Fruit fly (Drosophila melanogaster) whole organism, embryonic: ENCODE results near the gene CG32298.
A peak's percentile ranks its signal among the peaks of the same experiment; 100 is the strongest.

ENCODE experiments used
- BEAF-32 ChIP-seq: fragments of 200-800 bp; sonication (Bioruptor generic); optimal IDR thresholded peaks from 3 replicates; lab custom pipeline; 2017; ENCODE audit warnings: missing biosample characterization, missing genetic modification characterization, mild to moderate bottlenecking, moderate library complexity, missing genetic modification reagents
- CG10366 ChIP-seq: fragments of 200-800 bp; sonication (Bioruptor generic); IDR thresholded peaks from 2 replicates; pipeline ENCODE4 v1.3.6; 2022; ENCODE audit warnings: missing biosample characterization, missing genetic modification characterization
- CG11247 ChIP-seq: fragments of 200-800 bp; sonication (Bioruptor generic); IDR thresholded peaks from 2 replicates; pipeline ENCODE4 v1.3.6; 2022; ENCODE audit warnings: missing biosample characterization, missing genetic modification characterization
- CG11723 ChIP-seq: fragments of 200-800 bp; sonication (Bioruptor generic); optimal IDR thresholded peaks from 2 replicates; lab custom pipeline; 2017; ENCODE audit warnings: missing biosample characterization, mild to moderate bottlenecking, missing genetic modification characterization
- CG13624 ChIP-seq: fragments of 200-800 bp; sonication (Bioruptor generic); optimal IDR thresholded peaks from 2 replicates; lab custom pipeline; 2016; ENCODE audit warnings: missing biosample characterization, missing genetic modification characterization
- CG13894 ChIP-seq: fragments of 200-800 bp; sonication (Bioruptor generic); optimal IDR thresholded peaks from 3 replicates; lab custom pipeline; 2018; ENCODE audit warnings: missing biosample characterization, mild to moderate bottlenecking, missing genetic modification characterization, moderate library complexity
- CG14050 ChIP-seq: fragments of 200-800 bp; sonication (Bioruptor generic); IDR thresholded peaks from 3 replicates; pipeline ENCODE4 v1.3.6; 2022; ENCODE audit warnings: missing biosample characterization, missing genetic modification characterization
- CG15073 ChIP-seq: fragments of 200-800 bp; sonication (Bioruptor generic); optimal IDR thresholded peaks from 2 replicates; lab custom pipeline; 2016; ENCODE audit warnings: missing biosample characterization, missing genetic modification characterization
- CG15269 ChIP-seq: fragments of 200-800 bp; sonication (Bioruptor generic); optimal IDR thresholded peaks from 2 replicates; lab custom pipeline; 2018; ENCODE audit warnings: missing biosample characterization, mild to moderate bottlenecking, missing genetic modification characterization, moderate library complexity
- CG17328 ChIP-seq: fragments of 200-800 bp; sonication (Bioruptor generic); IDR thresholded peaks from 2 replicates; pipeline ENCODE4 v1.3.6; 2022; ENCODE audit warnings: missing biosample characterization, missing genetic modification characterization
- CG17385 ChIP-seq: fragments of 200-800 bp; sonication (Bioruptor generic); optimal IDR thresholded peaks from 3 replicates; lab custom pipeline; 2018; ENCODE audit warnings: missing biosample characterization, mild to moderate bottlenecking, missing genetic modification characterization
- CG18011 ChIP-seq: fragments of 200-800 bp; sonication (Bioruptor generic); optimal IDR thresholded peaks from 2 replicates; lab custom pipeline; 2017; ENCODE audit warnings: missing biosample characterization, missing genetic modification characterization, mild to moderate bottlenecking, moderate library complexity, missing genotype
- CG2678 ChIP-seq: fragments of 200-800 bp; sonication (Bioruptor generic); optimal IDR thresholded peaks from 3 replicates; lab custom pipeline; 2019; ENCODE audit warnings: missing biosample characterization, mild to moderate bottlenecking, missing genetic modification characterization, moderate library complexity
- CG30431 ChIP-seq: fragments of 200-800 bp; sonication (Bioruptor generic); optimal IDR thresholded peaks from 2 replicates; lab custom pipeline; 2017; ENCODE audit warnings: missing biosample characterization, missing genetic modification characterization
- CG32532 ChIP-seq: fragments of 200-800 bp; sonication (Bioruptor generic); IDR thresholded peaks from 2 replicates; pipeline ENCODE4 v1.3.6; 2022; ENCODE audit warnings: missing biosample characterization, missing genetic modification characterization
- CG9727 ChIP-seq: fragments of 200-800 bp; sonication (Bioruptor generic); optimal IDR thresholded peaks from 3 replicates; lab custom pipeline; 2017; ENCODE audit warnings: missing biosample characterization, mild to moderate bottlenecking, missing genetic modification characterization
- CTCF ChIP-seq: fragments of 200-800 bp; sonication (Bioruptor generic); optimal IDR thresholded peaks from 2 replicates; lab custom pipeline; 2017; ENCODE audit warnings: missing biosample characterization, mild to moderate bottlenecking, missing genetic modification characterization, moderate library complexity
- CkIIα-i1 ChIP-seq: fragments of 200-800 bp; sonication (Bioruptor generic); IDR thresholded peaks from 2 replicates; pipeline ENCODE4 v1.3.6; 2022; ENCODE audit warnings: missing biosample characterization, missing genetic modification characterization
- CoRest ChIP-seq: fragments of 200-800 bp; sonication (Bioruptor generic); optimal IDR thresholded peaks from 3 replicates; lab custom pipeline; 2018; ENCODE audit warnings: missing biosample characterization, mild to moderate bottlenecking, missing genetic modification characterization, moderate library complexity
- CrebB ChIP-seq: fragments of 200-800 bp; sonication (Bioruptor generic); optimal IDR thresholded peaks from 3 replicates; lab custom pipeline; 2018; ENCODE audit warnings: missing biosample characterization, mild to moderate bottlenecking, missing genetic modification characterization
- Dbx ChIP-seq: fragments of 200-800 bp; sonication (Bioruptor generic); IDR thresholded peaks from 3 replicates; pipeline ENCODE4 v1.3.6; 2022; ENCODE audit warnings: missing biosample characterization, missing genetic modification characterization
- Dip2 ChIP-seq: fragments of 200-800 bp; sonication (Bioruptor generic); IDR thresholded peaks from 2 replicates; pipeline ENCODE4 v1.3.6; 2022; ENCODE audit warnings: missing biosample characterization, missing genetic modification characterization
- Drgx ChIP-seq: fragments of 200-800 bp; sonication (Bioruptor generic); IDR thresholded peaks from 2 replicates; pipeline ENCODE4 v1.3.6; 2022; ENCODE audit warnings: missing biosample characterization, missing genetic modification characterization
- Gug ChIP-seq: fragments of 200-800 bp; sonication (Bioruptor generic); IDR thresholded peaks from 4 replicates; pipeline ENCODE4 v1.3.6; 2022; ENCODE audit warnings: missing biosample characterization, missing genetic modification characterization
- HmgD ChIP-seq: fragments of 200-800 bp; sonication (Bioruptor generic); optimal IDR thresholded peaks from 3 replicates; lab custom pipeline; 2016; ENCODE audit warnings: missing biosample characterization, missing genetic modification characterization
- Lpt ChIP-seq: fragments of >200 bp; optimal IDR thresholded peaks from 2 replicates; lab custom pipeline; 2018; ENCODE audit warnings: missing biosample characterization, missing genetic modification characterization
- MESR4 ChIP-seq: fragments of 200-800 bp; sonication (Bioruptor generic); optimal IDR thresholded peaks from 2 replicates; lab custom pipeline; 2018; ENCODE audit warnings: missing biosample characterization, mild to moderate bottlenecking, missing genetic modification characterization, moderate library complexity
- Nf-YA ChIP-seq: fragments of 200-800 bp; sonication (Bioruptor generic); IDR thresholded peaks from 2 replicates; pipeline ENCODE4 v1.3.6; 2022; ENCODE audit warnings: missing biosample characterization, missing genetic modification characterization
- Oaz ChIP-seq: fragments of 200-800 bp; sonication (Bioruptor generic); IDR thresholded peaks from 2 replicates; pipeline ENCODE4 v1.3.6; 2022; ENCODE audit warnings: missing biosample characterization, missing genetic modification characterization
- Sin3A ChIP-seq: fragments of >200 bp; optimal IDR thresholded peaks from 2 replicates; lab custom pipeline; 2018
- Taf1 ChIP-seq: fragments of 200-800 bp; sonication (Bioruptor generic); IDR thresholded peaks from 2 replicates; pipeline ENCODE4 v1.3.6; 2022; ENCODE audit warnings: missing biosample characterization, missing genetic modification characterization
- Trl ChIP-seq, 3 experiments: fragments of >200 bp in 2 of 3; fragments of 200-800 bp in 1 of 3; sonication (Bioruptor generic) in 1 of 3; optimal IDR thresholded peaks; 2 replicates in 1 of 3; 3 replicates in 2 of 3; lab custom pipeline; 2016 to 2017; ENCODE audit warnings: missing biosample characterization in 1 of 3, missing genetic modification characterization in 1 of 3
- ac ChIP-seq: fragments of 200-800 bp; sonication (Bioruptor generic); optimal IDR thresholded peaks from 3 replicates; lab custom pipeline; 2017; ENCODE audit warnings: missing biosample characterization, mild to moderate bottlenecking, missing genetic modification characterization
- btn ChIP-seq: fragments of 200-800 bp; sonication (Bioruptor generic); optimal IDR thresholded peaks from 2 replicates; lab custom pipeline; 2016; ENCODE audit warnings: missing biosample characterization, missing genetic modification characterization
- cg ChIP-seq: fragments of 200-800 bp; sonication (Bioruptor generic); optimal IDR thresholded peaks from 3 replicates; lab custom pipeline; 2019; ENCODE audit warnings: missing biosample characterization, mild to moderate bottlenecking, missing genetic modification characterization, moderate library complexity
- chinmo ChIP-seq: fragments of 200-800 bp; sonication (Bioruptor generic); IDR thresholded peaks from 4 replicates; pipeline ENCODE4 v1.3.6; 2022; ENCODE audit warnings: missing biosample characterization, missing genetic modification characterization; ENCODE audit not compliant: partially characterized antibody
- crol ChIP-seq: fragments of 200-800 bp; sonication (Bioruptor generic); IDR thresholded peaks from 2 replicates; pipeline ENCODE4 v1.3.6; 2022; ENCODE audit warnings: missing biosample characterization, missing genetic modification characterization
- gcm ChIP-seq: fragments of 200-800 bp; sonication (Bioruptor generic); optimal IDR thresholded peaks from 2 replicates; lab custom pipeline; 2019; ENCODE audit warnings: missing biosample characterization, mild to moderate bottlenecking, missing genetic modification characterization, moderate library complexity
- gem ChIP-seq: fragments of 200-800 bp; sonication (Bioruptor generic); optimal IDR thresholded peaks from 2 replicates; lab custom pipeline; 2019; ENCODE audit warnings: missing biosample characterization, mild to moderate bottlenecking, missing genetic modification characterization, moderate library complexity
- her ChIP-seq: fragments of 200-800 bp; sonication (Bioruptor generic); optimal IDR thresholded peaks from 2 replicates; lab custom pipeline; 2016; ENCODE audit warnings: missing biosample characterization, missing genetic modification characterization
- odd ChIP-seq: fragments of 200-800 bp; sonication (Bioruptor generic); optimal IDR thresholded peaks from 2 replicates; lab custom pipeline; 2017; ENCODE audit warnings: missing biosample characterization, mild to moderate bottlenecking, missing genetic modification characterization
- prd ChIP-seq, 3 experiments: fragments of >200 bp in 2 of 3; fragments of 200-800 bp in 1 of 3; sonication (Bioruptor generic) in 1 of 3; optimal IDR thresholded peaks in 2 of 3; IDR thresholded peaks in 1 of 3; 2 replicates in 2 of 3; 3 replicates in 1 of 3; pipeline versions ENCODE4 v1.3.6 to Lab custom; 2017 to 2022; ENCODE audit warnings: missing biosample characterization in 1 of 3, missing genetic modification characterization in 1 of 3
- pum ChIP-seq: fragments of 200-800 bp; sonication (Bioruptor generic); optimal IDR thresholded peaks from 2 replicates; lab custom pipeline; 2016; ENCODE audit warnings: missing biosample characterization, missing genetic modification characterization
- ranshi ChIP-seq: fragments of 200-800 bp; sonication (Bioruptor generic); IDR thresholded peaks from 2 replicates; pipeline ENCODE4 v1.3.6; 2022; ENCODE audit warnings: missing biosample characterization, missing genetic modification characterization
- sens ChIP-seq: fragments of 200-800 bp; sonication (Bioruptor generic); peaks from one replicate; lab custom pipeline; 2016; ENCODE audit warnings: missing biosample characterization, missing genetic modification characterization
- sim ChIP-seq: fragments of 200-800 bp; sonication (Bioruptor generic); IDR thresholded peaks from 2 replicates; pipeline ENCODE4 v1.3.6; 2022; ENCODE audit warnings: missing biosample characterization, missing genetic modification characterization
- stc ChIP-seq: fragments of 200-800 bp; sonication (Bioruptor generic); IDR thresholded peaks from 2 replicates; pipeline ENCODE4 v1.3.6; 2022; ENCODE audit warnings: missing biosample characterization, missing genetic modification characterization
- trh ChIP-seq: fragments of 200-800 bp; sonication (Bioruptor generic); optimal IDR thresholded peaks from 2 replicates; lab custom pipeline; 2016; ENCODE audit warnings: missing biosample characterization, missing genetic modification characterization
- ttk ChIP-seq: fragments of 200-800 bp; sonication (Bioruptor generic); IDR thresholded peaks from 2 replicates; pipeline ENCODE4 v2.1.2; 2022; ENCODE audit warnings: missing biosample characterization, missing genetic modification characterization
- tup ChIP-seq: fragments of 200-800 bp; sonication (Bioruptor generic); optimal IDR thresholded peaks from 2 replicates; lab custom pipeline; 2016; ENCODE audit warnings: missing biosample characterization, mild to moderate bottlenecking, missing genetic modification characterization, moderate library complexity
- unc-4 ChIP-seq: fragments of 200-800 bp; sonication (Bioruptor generic); IDR thresholded peaks from 2 replicates; pipeline ENCODE4 v1.3.6; 2022; ENCODE audit warnings: missing biosample characterization, missing genetic modification characterization; ENCODE audit not compliant: partially characterized antibody
- usp ChIP-seq: fragments of >200 bp; optimal IDR thresholded peaks from 2 replicates; lab custom pipeline; 2017; ENCODE audit warnings: missing biosample characterization, missing genetic modification characterization

Gene CG32298

dm6 chr3L:2377114-2377783 is 13.5 kb downstream of the CG32298 start, which contains the start of the genes CG15877 and Svil (continued):
- TF ChIP-seq tup (no peak), CG11247 (GFP tag; lab: Robert Waterston, UW) (no peak), ttk (GFP tag; lab: Robert Waterston, UW) (no peak), stc (GFP tag; lab: Robert Waterston, UW) (no peak), crol (GFP tag; lab: Robert Waterston, UW) (no peak), CG13894 (tag; lab: Kevin White, UChicago) (no peak), CG11723 (GFP tag; lab: Kevin White, UChicago) (no peak), Taf1 (GFP tag; lab: Robert Waterston, UW) (no peak), sim (GFP tag; lab: Robert Waterston, UW) (no peak), CG17328 (no peak), gcm (GFP tag; lab: Kevin White, UChicago) (no peak), ac (no peak), CoRest (tag; lab: Kevin White, UChicago) (no peak), trh (no peak), CG10366 (GFP tag; lab: Robert Waterston, UW) (no peak), CG15269 (tag; lab: Kevin White, UChicago) (no peak), Trl (optimal IDR thresholded peaks at IDR 0.05; lab: Kevin White, UChicago) (no peak), Trl (GFP tag; optimal IDR thresholded peaks at IDR 0.05; lab: Kevin White, UChicago) (no peak), gem (tag; lab: Kevin White, UChicago) (no peak), CG14050 (GFP tag; lab: Robert Waterston, UW) (no peak), CkIIα-i1 (no peak), Drgx (no peak), ranshi (GFP tag; lab: Robert Waterston, UW) (no peak), Gug (GFP tag; lab: Robert Waterston, UW) (no peak), CG17385 (GFP tag; lab: Kevin White, UChicago) (no peak), pum (GFP tag; lab: Kevin White, UChicago) (no peak), CG2678 (no peak), her (GFP tag; lab: Kevin White, UChicago) (peak; percentile 47), Oaz (GFP tag; lab: Robert Waterston, UW) (no peak), usp (GFP tag; lab: Kevin White, UChicago) (no peak), CG13624 (peak; percentile 22), chinmo (GFP tag; lab: Robert Waterston, UW) (no peak), MESR4 (GFP tag; lab: Kevin White, UChicago) (peak; percentile 39), Nf-YA (GFP tag; lab: Robert Waterston, UW) (no peak), sens (no peak), CG18011 (no peak), BEAF-32 (GFP tag; lab: Kevin White, UChicago) (peak; percentile 30), CG9727 (GFP tag; lab: Kevin White, UChicago) (no peak), Dip2 (no peak), Sin3A (peak; percentile 76), CrebB (tag; lab: Kevin White, UChicago) (no peak), btn (GFP tag; lab: Kevin White, UChicago) (no peak), Lpt (GFP tag; lab: Kevin White, UChicago) (no peak), HmgD (GFP tag; lab: Kevin White, UChicago) (no peak), cg (GFP tag; lab: Kevin White, UChicago) (no peak), unc-4 (GFP tag; lab: Robert Waterston, UW) (no peak), prd (optimal IDR thresholded peaks at IDR 0.05; lab: Kevin White, UChicago) (no peak), prd (GFP tag; IDR thresholded peaks at IDR 0.05; lab: Robert Waterston, UW) (no peak), CTCF (peak; percentile 22), Dbx (GFP tag; lab: Robert Waterston, UW) (0 out of 3 replicates have a peak, but pooled peaks have one; percentile 31), CG30431 (GFP tag; lab: Kevin White, UChicago) (no peak), odd (GFP tag; lab: Kevin White, UChicago) (no peak), CG15073 (no peak), CG32532 (GFP tag; lab: Robert Waterston, UW) (peak; percentile 12; the same call in 1 of the 2 replicates)
